Worm (Caenorhabditis elegans) whole organism, L1 larva: ENCODE measurements around the gene C04E12.5.
"Not testable (repeated sequence)": the region's sequence is repeated elsewhere in the genome, so short reads cannot be mapped to it uniquely, and the experiment has no call there.

ENCODE experiments used
- C34B4.2 ChIP-seq: sonication (generic microtip); optimal IDR thresholded peaks from 2 replicates; lab custom pipeline; 2017; ENCODE audit warnings: mild to moderate bottlenecking, missing genetic modification characterization, missing compliant biosample characterization
- aha-1 ChIP-seq: fragments of 150-350 bp; optimal IDR thresholded peaks from 2 replicates; lab custom pipeline; 2014; ENCODE audit warnings: missing biosample characterization, missing genetic modification characterization
- aly-2 ChIP-seq: fragments of 150-350 bp; optimal IDR thresholded peaks from 2 replicates; lab custom pipeline; 2014; ENCODE audit warnings: missing biosample characterization, missing genetic modification characterization
- blmp-1 ChIP-seq: fragments of 150-350 bp; optimal IDR thresholded peaks from 2 replicates; lab custom pipeline; 2014; ENCODE audit warnings: missing biosample characterization, missing genetic modification characterization
- ceh-90 ChIP-seq: sonication (generic microtip); optimal IDR thresholded peaks from 2 replicates; lab custom pipeline; 2016; ENCODE audit warnings: missing genetic modification characterization, missing compliant biosample characterization
- dpl-1 ChIP-seq, 3 experiments: fragments of 150-350 bp in 2 of 3; sonication (generic microtip) in 1 of 3; optimal IDR thresholded peaks; 2 replicates each; lab custom pipeline; 2014 to 2017; ENCODE audit warnings: missing biosample characterization in 3 of 3, missing genetic modification characterization in 3 of 3, missing genetic modification reagents in 3 of 3
- dsc-1 ChIP-seq: sonication (generic microtip); optimal IDR thresholded peaks from 2 replicates; lab custom pipeline; 2016; ENCODE audit warnings: mild to moderate bottlenecking, missing genetic modification characterization, missing compliant biosample characterization
- efl-1 ChIP-seq, 4 experiments: fragments of 150-350 bp; optimal IDR thresholded peaks in 3 of 4; peaks in 1 of 4; 1 replicate in 1 of 4; 2 replicates in 3 of 4; lab custom pipeline; 2014; ENCODE audit warnings: missing biosample characterization in 2 of 4, missing genetic modification characterization in 2 of 4, missing genetic modification reagents in 2 of 4
- efl-3 ChIP-seq: fragments of 200-800 bp; sonication (Bioruptor generic); optimal IDR thresholded peaks from 2 replicates; lab custom pipeline; 2018; ENCODE audit warnings: mild to moderate bottlenecking, missing genetic modification characterization, missing compliant biosample characterization
- fkh-4 ChIP-seq: sonication (generic microtip); optimal IDR thresholded peaks from 2 replicates; lab custom pipeline; 2016; ENCODE audit warnings: missing compliant biosample characterization, missing genetic modification characterization, borderline replicate concordance
- fkh-8 ChIP-seq: sonication (generic microtip); optimal IDR thresholded peaks from 2 replicates; lab custom pipeline; 2016; ENCODE audit warnings: mild to moderate bottlenecking, missing genetic modification characterization, missing compliant biosample characterization
- jun-1 ChIP-seq: fragments of 150-350 bp; optimal IDR thresholded peaks from 2 replicates; lab custom pipeline; 2014; ENCODE audit warnings: missing biosample characterization, missing genetic modification reagents, missing genetic modification characterization
- lin-14 ChIP-seq: fragments of 200-800 bp; sonication (Bioruptor generic); optimal IDR thresholded peaks from 2 replicates; lab custom pipeline; 2018; ENCODE audit warnings: mild to moderate bottlenecking, missing genetic modification characterization, moderate library complexity, missing compliant biosample characterization
- lin-35 ChIP-seq, 2 experiments: fragments of 150-350 bp; optimal IDR thresholded peaks; 2 replicates each; lab custom pipeline; 2014; ENCODE audit warnings: missing biosample characterization in 2 of 2, missing genetic modification characterization in 2 of 2, missing genetic modification reagents in 2 of 2
- mab-9 ChIP-seq: fragments of 200-800 bp; sonication (Bioruptor generic); IDR thresholded peaks from 2 replicates; pipeline ENCODE4 v1.3.6; 2022; ENCODE audit warnings: missing genetic modification reagents, missing genetic modification characterization, missing compliant biosample characterization
- nhr-11 ChIP-seq: fragments of 150-350 bp; optimal IDR thresholded peaks from 2 replicates; lab custom pipeline; 2014; ENCODE audit warnings: missing biosample characterization, missing genetic modification characterization
- nhr-19 ChIP-seq: fragments of 200-800 bp; sonication (Bioruptor generic); conservative IDR thresholded peaks from 2 replicates; pipeline ENCODE4 v1.3.6; 2022; ENCODE audit warnings: missing genetic modification characterization, missing compliant biosample characterization
- nhr-20 ChIP-seq: sonication (generic microtip); optimal IDR thresholded peaks from 2 replicates; lab custom pipeline; 2016; ENCODE audit warnings: mild to moderate bottlenecking, missing genetic modification characterization, missing compliant biosample characterization
- nhr-237 ChIP-seq: fragments of 150-350 bp; optimal IDR thresholded peaks from 2 replicates; lab custom pipeline; 2014; ENCODE audit warnings: missing biosample characterization, missing genetic modification characterization
- nhr-47 ChIP-seq: sonication (generic microtip); optimal IDR thresholded peaks from 2 replicates; lab custom pipeline; 2016; ENCODE audit warnings: mild to moderate bottlenecking, missing genetic modification characterization, moderate library complexity, missing compliant biosample characterization
- nhr-71 ChIP-seq: sonication (generic microtip); optimal IDR thresholded peaks from 2 replicates; lab custom pipeline; 2016; ENCODE audit warnings: mild to moderate bottlenecking, missing genetic modification characterization, moderate library complexity, missing compliant biosample characterization
- nhr-77 ChIP-seq: fragments of 150-350 bp; optimal IDR thresholded peaks from 2 replicates; lab custom pipeline; 2014; ENCODE audit warnings: missing biosample characterization, missing genetic modification characterization
- nhr-85 ChIP-seq: sonication (generic microtip); peaks from one replicate; lab custom pipeline; 2016; ENCODE audit warnings: missing genetic modification characterization, inconsistent platforms, missing compliant biosample characterization
- pag-3 ChIP-seq: sonication (generic microtip); optimal IDR thresholded peaks from 2 replicates; lab custom pipeline; 2017; ENCODE audit warnings: missing genetic modification characterization, mild to moderate bottlenecking, missing compliant biosample characterization, antibody characterized with exemption, borderline replicate concordance; ENCODE audit not compliant: insufficient read depth
- pax-3 ChIP-seq: fragments of 200-800 bp; sonication (Bioruptor generic); optimal IDR thresholded peaks from 2 replicates; lab custom pipeline; 2018; ENCODE audit warnings: mild to moderate bottlenecking, missing genetic modification characterization, moderate library complexity, missing compliant biosample characterization
- pqm-1 ChIP-seq: sonication (generic microtip); optimal IDR thresholded peaks from 3 replicates; lab custom pipeline; 2017; ENCODE audit warnings: missing biosample characterization, missing genetic modification characterization
- rnt-1 ChIP-seq: sonication (generic microtip); optimal IDR thresholded peaks from 2 replicates; lab custom pipeline; 2016; ENCODE audit warnings: mild to moderate bottlenecking, missing genetic modification characterization, moderate library complexity, missing compliant biosample characterization
- snpc-4 ChIP-seq: fragments of 150-350 bp; optimal IDR thresholded peaks from 2 replicates; lab custom pipeline; 2014; ENCODE audit warnings: missing biosample characterization, missing genetic modification characterization
- snu-23 ChIP-seq: sonication (generic microtip); optimal IDR thresholded peaks from 2 replicates; lab custom pipeline; 2016; ENCODE audit warnings: missing genetic modification characterization, missing compliant biosample characterization
- sptf-1 ChIP-seq: fragments of 150-350 bp; optimal IDR thresholded peaks from 2 replicates; lab custom pipeline; 2014; ENCODE audit warnings: missing biosample characterization, missing genetic modification characterization
- swsn-7 ChIP-seq: sonication (generic microtip); optimal IDR thresholded peaks from 2 replicates; lab custom pipeline; 2016; ENCODE audit warnings: missing genetic modification characterization, missing compliant biosample characterization
- tbx-2 ChIP-seq: sonication (generic microtip); optimal IDR thresholded peaks from 2 replicates; lab custom pipeline; 2016; ENCODE audit warnings: missing genetic modification characterization, missing compliant biosample characterization
- tlp-1 ChIP-seq: fragments of 150-350 bp; optimal IDR thresholded peaks from 2 replicates; lab custom pipeline; 2014; ENCODE audit warnings: missing biosample characterization, missing genetic modification characterization
- unc-130 ChIP-seq: fragments of 150-350 bp; optimal IDR thresholded peaks from 2 replicates; lab custom pipeline; 2017; ENCODE audit warnings: missing biosample characterization, missing genetic modification characterization, inconsistent platforms
- unc-30 ChIP-seq: sonication (generic microtip); optimal IDR thresholded peaks from 2 replicates; lab custom pipeline; 2017; ENCODE audit warnings: missing biosample characterization, missing genetic modification characterization
- xbp-1 ChIP-seq: sonication (generic microtip); optimal IDR thresholded peaks from 2 replicates; lab custom pipeline; 2016; ENCODE audit warnings: missing genetic modification characterization, missing compliant biosample characterization
- zip-4 ChIP-seq: fragments of 200-800 bp; sonication (Bioruptor generic); optimal IDR thresholded peaks from 2 replicates; lab custom pipeline; 2018; ENCODE audit warnings: mild to moderate bottlenecking, missing genetic modification characterization, moderate library complexity, missing compliant biosample characterization
- ztf-11 ChIP-seq, 2 experiments: sonication (generic microtip); optimal IDR thresholded peaks; 2 replicates each; lab custom pipeline; 2016 to 2017; ENCODE audit warnings: missing genetic modification characterization in 2 of 2, missing biosample characterization in 1 of 2, missing compliant biosample characterization in 1 of 2

Gene C04E12.5

DNA sequence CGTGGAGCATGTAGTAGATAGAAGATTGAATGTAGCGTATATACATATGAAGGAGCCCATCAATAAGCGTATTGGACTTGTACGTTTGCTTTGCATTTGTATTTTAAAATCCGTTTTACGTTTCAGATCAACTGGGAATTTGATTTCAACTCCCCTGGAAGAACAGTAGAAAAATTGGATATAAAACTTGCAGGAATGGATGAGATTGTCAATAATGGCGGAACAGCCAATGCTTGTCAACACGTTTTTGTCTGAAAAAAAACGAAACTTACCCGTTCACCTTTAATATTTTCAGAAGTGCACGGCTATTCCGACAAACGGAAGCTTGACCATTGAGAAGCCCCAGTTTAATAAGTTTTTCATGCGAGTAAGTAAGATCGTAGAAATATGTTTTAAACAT is 9.4 kb downstream of the C04E12.5 start, which contains the start of gene C04E12.2:
C04E12.2 (plus strand) TSS at position 301 of the 400 bp plus-strand sequence.
- TF ChIP-seq unc-30 (tag; lab: Kevin White, UChicago); nhr-19 (GFP tag; lab: Robert Waterston, UW); swsn-7 (tag; lab: Kevin White, UChicago): not testable (repeated sequence)

DNA sequence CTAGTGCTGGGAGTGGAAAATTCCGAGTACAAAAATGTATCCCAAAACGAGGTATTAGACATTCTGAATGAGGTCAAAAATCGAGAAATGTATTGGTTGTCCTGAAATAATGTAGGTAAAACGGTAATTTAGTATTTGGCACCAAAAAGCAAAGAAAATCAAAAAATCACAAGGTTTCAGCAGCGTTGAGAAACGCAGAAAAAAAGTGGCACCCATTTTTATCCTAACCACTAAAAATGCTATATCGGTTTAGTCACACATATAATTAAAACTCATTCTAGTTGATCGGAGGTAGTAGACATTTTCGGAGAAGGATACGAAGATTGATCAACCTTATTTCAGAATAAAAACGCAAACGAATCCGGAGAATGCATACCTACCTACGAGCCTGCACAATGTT is 14.3 kb downstream of the C04E12.5 start, which contains the start of gene srx-121:
srx-121 (minus strand) TSS at position 101 of the 400 bp plus-strand sequence.
- TF ChIP-seq sptf-1 (tag; lab: Kevin White, UChicago) (no peak), xbp-1 (no peak), pag-3 (tag; lab: Kevin White, UChicago) (no peak), tlp-1 (tag; lab: Kevin White, UChicago) (no peak), ztf-11 (tag; optimal IDR thresholded peaks at IDR 0.05; lab: Kevin White, UChicago) (no peak), fkh-8 (tag; lab: Kevin White, UChicago) (no peak)

DNA sequence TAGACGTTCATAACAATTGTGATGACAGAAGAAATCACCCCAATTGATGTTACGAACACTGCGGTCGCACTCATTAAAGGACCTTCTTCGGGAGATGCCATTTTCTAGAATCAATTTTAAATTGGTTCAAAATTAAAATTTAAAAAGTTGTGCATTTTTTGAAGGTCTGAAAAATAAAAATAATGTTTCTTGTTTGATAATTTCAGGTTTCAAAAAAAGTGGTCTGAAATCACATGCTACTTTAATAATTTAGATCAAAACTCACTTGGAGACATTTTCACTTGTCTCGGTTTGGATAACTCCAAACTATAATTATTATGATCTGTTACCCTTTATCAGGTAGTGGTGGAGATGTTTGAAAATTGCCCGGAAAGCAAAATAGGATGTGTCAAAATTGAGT is 18.6 kb downstream of the C04E12.5 start, which contains the start of gene srbc-2:
srbc-2 (minus strand) TSS at position 101 of the 400 bp plus-strand sequence.
- TF ChIP-seq nhr-237 (no peak), dsc-1 (tag; lab: Kevin White, UChicago) (no peak), pax-3 (tag; lab: Kevin White, UChicago) (no peak), aly-2 (tag; lab: Kevin White, UChicago) (no peak), tbx-2 (tag; lab: Kevin White, UChicago) (no peak), zip-4 (GFP tag; lab: Kevin White, UChicago) (no peak), snpc-4 (no peak), unc-130 (tag; lab: Kevin White, UChicago) (no peak), nhr-77 (no peak), pag-3 (tag; lab: Kevin White, UChicago) (no peak), nhr-11 (tag; lab: Kevin White, UChicago) (no peak)

DNA sequence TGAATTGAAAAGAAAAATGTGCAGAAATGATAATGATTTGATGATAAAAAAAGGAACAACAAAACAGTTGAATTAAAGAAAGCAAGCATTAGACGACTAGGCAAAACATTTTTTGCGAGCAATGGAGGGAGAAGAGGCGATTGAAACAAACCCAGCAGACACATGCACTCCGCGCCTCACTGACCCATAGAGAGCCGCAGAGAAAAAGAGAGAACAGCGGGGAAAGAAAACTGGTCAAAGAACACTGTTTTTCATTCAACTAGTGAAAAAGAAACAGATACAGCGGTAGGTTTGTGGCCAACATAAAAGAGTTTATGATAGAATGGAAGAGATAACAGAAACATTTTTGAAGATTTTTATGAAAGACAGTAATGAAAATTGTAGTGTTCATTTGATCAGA is 29.9 kb downstream of the C04E12.5 start:
- TF ChIP-seq rnt-1 (tag; lab: Kevin White, UChicago) (peak; percentile 58), nhr-19 (GFP tag; lab: Robert Waterston, UW) (peak; percentile 53), nhr-71 (tag; lab: Kevin White, UChicago) (peak; percentile 52), lin-35 (GFP tag; optimal IDR thresholded peaks at IDR 0.05; lab: Kevin White, UChicago) (peak in 1 of 2 experiments; percentile 14), pqm-1 (no peak), jun-1 (no peak), dpl-1 (GFP tag; optimal IDR thresholded peaks at IDR 0.05; lab: Kevin White, UChicago) (peak in 2 of 3 experiments; percentile 15 to 17), mab-9 (GFP tag; lab: Robert Waterston, UW) (no peak), aha-1 (no peak), nhr-47 (peak; percentile 21), swsn-7 (tag; lab: Kevin White, UChicago) (no peak), C34B4.2 (no peak), ceh-90 (tag; lab: Kevin White, UChicago) (no peak), nhr-85 (tag; lab: Kevin White, UChicago) (peak; percentile 49), nhr-20 (tag; lab: Kevin White, UChicago) (peak; percentile 60), blmp-1 (peak; percentile 26), nhr-77 (no peak), efl-1 (optimal IDR thresholded peaks at IDR 0.05; lab: Kevin White, UChicago) (peak; percentile 15 to 17), efl-1 (GFP tag; optimal IDR thresholded peaks at IDR 0.05 in 1 of 2; lab: Kevin White, UChicago) (no peak), snu-23 (GFP tag; lab: Kevin White, UChicago) (peak; percentile 42), zip-4 (GFP tag; lab: Kevin White, UChicago) (no peak), tlp-1 (tag; lab: Kevin White, UChicago) (no peak), efl-3 (GFP tag; lab: Kevin White, UChicago) (no peak), lin-14 (GFP tag; lab: Kevin White, UChicago) (peak; percentile 85), fkh-4 (no peak)
